Fruit fly (Drosophila melanogaster) whole organism, pupa: Measurements from ENCODE around the gene CG46312.

Experiments used
- CG10348 ChIP-seq: fragments of 200-800 bp; sonication (Bioruptor generic); IDR thresholded peaks from 2 replicates; pipeline ENCODE4 v1.3.6; 2022; ENCODE audit warnings: missing biosample characterization, missing genetic modification characterization
- CG12605 ChIP-seq: fragments of 200-800 bp; sonication (Bioruptor generic); IDR thresholded peaks from 2 replicates; pipeline ENCODE4 v1.3.6; 2022; ENCODE audit warnings: missing biosample characterization, missing genetic modification characterization
- CG13204 ChIP-seq: fragments of 200-800 bp; sonication (Bioruptor generic); optimal IDR thresholded peaks from 2 replicates; lab custom pipeline; 2018; ENCODE audit warnings: missing biosample characterization, mild to moderate bottlenecking, missing genetic modification characterization, moderate library complexity
- CG14655 ChIP-seq: fragments of 200-800 bp; sonication (Bioruptor generic); optimal IDR thresholded peaks from 3 replicates; lab custom pipeline; 2017; ENCODE audit warnings: mild to moderate bottlenecking, missing biosample characterization, missing genetic modification reagents, missing genetic modification characterization
- CG15710 ChIP-seq: fragments of 200-800 bp; sonication (Bioruptor generic); optimal IDR thresholded peaks from 2 replicates; lab custom pipeline; 2018; ENCODE audit warnings: missing biosample characterization, mild to moderate bottlenecking, missing genetic modification characterization, moderate library complexity
- CG17806 ChIP-seq: fragments of 200-800 bp; sonication (Bioruptor generic); optimal IDR thresholded peaks from 2 replicates; lab custom pipeline; 2018; ENCODE audit warnings: missing biosample characterization, mild to moderate bottlenecking, missing genetic modification characterization, moderate library complexity
- CG32121 ChIP-seq: fragments of 200-800 bp; sonication (Bioruptor generic); IDR thresholded peaks from 2 replicates; pipeline ENCODE4 v1.3.6; 2022; ENCODE audit warnings: missing biosample characterization, missing genetic modification characterization
- CG34367 ChIP-seq: fragments of 200-800 bp; sonication (Bioruptor generic); optimal IDR thresholded peaks from 2 replicates; lab custom pipeline; 2018; ENCODE audit warnings: missing biosample characterization, mild to moderate bottlenecking, missing genetic modification characterization
- CG4496 ChIP-seq: fragments of 200-800 bp; sonication (Bioruptor generic); IDR thresholded peaks from 3 replicates; pipeline ENCODE4 v1.3.6; 2022; ENCODE audit warnings: missing biosample characterization, missing genetic modification characterization
- CG8159 ChIP-seq: fragments of 200-800 bp; sonication (Bioruptor generic); optimal IDR thresholded peaks from 3 replicates; lab custom pipeline; 2018; ENCODE audit warnings: missing biosample characterization, mild to moderate bottlenecking, missing genetic modification characterization, moderate library complexity
- CG8301 ChIP-seq: fragments of 200-800 bp; sonication (Bioruptor generic); optimal IDR thresholded peaks from 2 replicates; lab custom pipeline; 2018; ENCODE audit warnings: missing biosample characterization, mild to moderate bottlenecking, missing genetic modification characterization
- CG9948 ChIP-seq: fragments of 200-800 bp; sonication (Bioruptor generic); optimal IDR thresholded peaks from 2 replicates; lab custom pipeline; 2018; ENCODE audit warnings: missing biosample characterization, mild to moderate bottlenecking, missing genetic modification characterization, moderate library complexity
- D1 ChIP-seq: fragments of 200-800 bp; sonication (Bioruptor generic); optimal IDR thresholded peaks from 2 replicates; lab custom pipeline; 2018; ENCODE audit warnings: missing biosample characterization, mild to moderate bottlenecking, missing genetic modification characterization, moderate library complexity
- EcR ChIP-seq: fragments of 200-800 bp; sonication (Bioruptor generic); optimal IDR thresholded peaks from 3 replicates; lab custom pipeline; 2019; ENCODE audit warnings: missing biosample characterization, missing genetic modification characterization, mild to moderate bottlenecking, moderate library complexity, missing genetic modification reagents
- Ets98B ChIP-seq: fragments of 200-800 bp; sonication (Bioruptor generic); IDR thresholded peaks from 2 replicates; pipeline ENCODE4 v1.3.6; 2022; ENCODE audit warnings: missing biosample characterization, missing genetic modification characterization
- Pif1A ChIP-seq: fragments of 200-800 bp; sonication (Bioruptor generic); optimal IDR thresholded peaks from 3 replicates; lab custom pipeline; 2016; ENCODE audit warnings: missing biosample characterization, missing genetic modification characterization
- Pif1B ChIP-seq: fragments of 200-800 bp; sonication (Bioruptor generic); optimal IDR thresholded peaks from 3 replicates; lab custom pipeline; 2016; ENCODE audit warnings: missing biosample characterization, missing genetic modification characterization
- Snoo ChIP-seq: fragments of 200-800 bp; sonication (Bioruptor generic); optimal IDR thresholded peaks from 3 replicates; lab custom pipeline; 2017; ENCODE audit warnings: missing biosample characterization, mild to moderate bottlenecking, missing genetic modification characterization, inconsistent platforms
- fd96Ca ChIP-seq: fragments of 200-800 bp; sonication (Bioruptor generic); IDR thresholded peaks from 3 replicates; pipeline ENCODE4 v1.3.6; 2022; ENCODE audit warnings: missing biosample characterization, missing genetic modification characterization
- gl ChIP-seq: fragments of 200-800 bp; sonication (Bioruptor generic); optimal IDR thresholded peaks from 2 replicates; lab custom pipeline; 2018; ENCODE audit warnings: missing biosample characterization, mild to moderate bottlenecking, missing genetic modification characterization
- rn ChIP-seq: fragments of 200-800 bp; sonication (Bioruptor generic); IDR thresholded peaks from 2 replicates; pipeline ENCODE4 v1.3.6; 2022; ENCODE audit warnings: missing biosample characterization, missing genetic modification characterization

The CG46312 gene

dm6 chrX:15989631-15990030 lies 2.1 kb downstream of the CG46312 start:
- TF ChIP-seq Pif1A (GFP tag; lab: Kevin White, UChicago): no peak
- TF ChIP-seq CG32121 (GFP tag; lab: Robert Waterston, UW): no peak
- TF ChIP-seq, all 21 proteins: peak for 0

- peak; percentile 9 for TF ChIP-seq CG15710 (tag; lab: Kevin White, UChicago)
- no peak for TF ChIP-seq Ets98B (GFP tag; lab: Robert Waterston, UW)
Observed at dm6 chrX:15986654-15987053, 5.1 kb downstream of the CG46312 start, which contains the start of gene ND-20. Gene ND-20, minus strand, starts transcription at chrX:15986808.

dm6 chrX:15983501-15983900 lies 8.3 kb downstream of the CG46312 start, which contains the start of gene Slc25A46a:
Gene Slc25A46a, plus strand, starts transcription at chrX:15983772.
- TF ChIP-seq CG10348 (GFP tag; lab: Robert Waterston, UW): no peak
- 0 out of 3 replicates have a peak, but pooled peaks have one; percentile 14 for TF ChIP-seq CG4496 (GFP tag; lab: Robert Waterston, UW)
- TF ChIP-seq CG8301 (tag; lab: Kevin White, UChicago): no peak
- TF ChIP-seq CG8159: peak; percentile 6

dm6 chrX:15982844-15983243 lies 8.9 kb downstream of the CG46312 start, which contains the start of gene Cep164:
Gene Cep164, minus strand, starts transcription at chrX:15982944.
- no peak for TF ChIP-seq rn (GFP tag; lab: Robert Waterston, UW)
- TF ChIP-seq CG13204 (GFP tag; lab: Kevin White, UChicago): no peak
- no peak for TF ChIP-seq CG12605 (GFP tag; lab: Robert Waterston, UW)

- TF ChIP-seq CG8301 (tag; lab: Kevin White, UChicago): no peak
- TF ChIP-seq CG8159: no peak
- no peak for TF ChIP-seq rn (GFP tag; lab: Robert Waterston, UW)
- TF ChIP-seq EcR (GFP tag; lab: Kevin White, UChicago): no peak
- no peak for TF ChIP-seq D1
- no peak for TF ChIP-seq CG12605 (GFP tag; lab: Robert Waterston, UW)
- TF ChIP-seq CG17806 (tag; lab: Kevin White, UChicago): no peak
- TF ChIP-seq CG13204 (GFP tag; lab: Kevin White, UChicago): no peak
- TF ChIP-seq CG4496 (GFP tag; lab: Robert Waterston, UW): no peak
- no peak for TF ChIP-seq CG14655 (GFP tag; lab: Kevin White, UChicago)
- no peak for TF ChIP-seq gl
- no peak for TF ChIP-seq Ets98B (GFP tag; lab: Robert Waterston, UW)
- TF ChIP-seq CG15710 (tag; lab: Kevin White, UChicago): no peak
Observed at dm6 chrX:15976568-15976967, 15.2 kb downstream of the CG46312 start, which contains the start of gene CG42766. Gene CG42766, plus strand, starts transcription at chrX:15976868.

dm6 chrX:15974125-15974524 lies 17.6 kb downstream of the CG46312 start, which contains the start of gene Or13a:
Gene Or13a, plus strand, starts transcription at chrX:15974425.
- TF ChIP-seq CG13204 (GFP tag; lab: Kevin White, UChicago) (no peak), D1 (no peak), CG15710 (tag; lab: Kevin White, UChicago) (no peak), EcR (GFP tag; lab: Kevin White, UChicago) (no peak), CG4496 (GFP tag; lab: Robert Waterston, UW) (no peak), CG17806 (tag; lab: Kevin White, UChicago) (no peak), CG14655 (GFP tag; lab: Kevin White, UChicago) (no peak), gl (no peak), CG8159 (no peak), CG9948 (no peak)

- no peak for TF ChIP-seq D1
Observed at dm6 chrX:15973157-15973774, 18.5 kb downstream of the CG46312 start, which contains the start of gene mmd. Gene mmd, minus strand, starts transcription at chrX:15973159.

dm6 chrX:15971574-15971973 lies 20.2 kb downstream of the CG46312 start:
- TF ChIP-seq CG13204 (GFP tag; lab: Kevin White, UChicago): no peak
- no peak for TF ChIP-seq CG9948
- no peak for TF ChIP-seq gl
- TF ChIP-seq Pif1A (GFP tag; lab: Kevin White, UChicago): no peak
- no peak for TF ChIP-seq CG14655 (GFP tag; lab: Kevin White, UChicago)
- no peak for TF ChIP-seq CG15710 (tag; lab: Kevin White, UChicago)
- no peak for TF ChIP-seq CG17806 (tag; lab: Kevin White, UChicago)
- TF ChIP-seq fd96Ca (GFP tag; lab: Robert Waterston, UW): no peak
- no peak for TF ChIP-seq CG12605 (GFP tag; lab: Robert Waterston, UW)
- no peak for TF ChIP-seq Pif1B
- no peak for TF ChIP-seq EcR (GFP tag; lab: Kevin White, UChicago)
- TF ChIP-seq CG10348 (GFP tag; lab: Robert Waterston, UW): no peak
- TF ChIP-seq CG32121 (GFP tag; lab: Robert Waterston, UW): no peak
- TF ChIP-seq CG8159: no peak
- TF ChIP-seq Snoo: no peak
- no peak for TF ChIP-seq D1
- TF ChIP-seq CG34367 (tag; lab: Kevin White, UChicago): no peak
- TF ChIP-seq Ets98B (GFP tag; lab: Robert Waterston, UW): no peak
